Fruit fly (Drosophila melanogaster) whole organism, pupa: ENCODE measurements around the gene CG33229.

Experiments used
- CG10348 ChIP-seq: fragments of 200-800 bp; sonication (Bioruptor generic); IDR thresholded peaks from 2 replicates; pipeline ENCODE4 v1.3.6; 2022; ENCODE audit warnings: missing biosample characterization, missing genetic modification characterization
- CG13204 ChIP-seq: fragments of 200-800 bp; sonication (Bioruptor generic); optimal IDR thresholded peaks from 2 replicates; lab custom pipeline; 2018; ENCODE audit warnings: missing biosample characterization, mild to moderate bottlenecking, missing genetic modification characterization, moderate library complexity
- CG15710 ChIP-seq: fragments of 200-800 bp; sonication (Bioruptor generic); optimal IDR thresholded peaks from 2 replicates; lab custom pipeline; 2018; ENCODE audit warnings: missing biosample characterization, mild to moderate bottlenecking, missing genetic modification characterization, moderate library complexity
- CG4496 ChIP-seq: fragments of 200-800 bp; sonication (Bioruptor generic); IDR thresholded peaks from 3 replicates; pipeline ENCODE4 v1.3.6; 2022; ENCODE audit warnings: missing biosample characterization, missing genetic modification characterization
- CG8159 ChIP-seq: fragments of 200-800 bp; sonication (Bioruptor generic); optimal IDR thresholded peaks from 3 replicates; lab custom pipeline; 2018; ENCODE audit warnings: missing biosample characterization, mild to moderate bottlenecking, missing genetic modification characterization, moderate library complexity
- CG9948 ChIP-seq: fragments of 200-800 bp; sonication (Bioruptor generic); optimal IDR thresholded peaks from 2 replicates; lab custom pipeline; 2018; ENCODE audit warnings: missing biosample characterization, mild to moderate bottlenecking, missing genetic modification characterization, moderate library complexity
- D1 ChIP-seq: fragments of 200-800 bp; sonication (Bioruptor generic); optimal IDR thresholded peaks from 2 replicates; lab custom pipeline; 2018; ENCODE audit warnings: missing biosample characterization, mild to moderate bottlenecking, missing genetic modification characterization, moderate library complexity
- EcR ChIP-seq: fragments of 200-800 bp; sonication (Bioruptor generic); optimal IDR thresholded peaks from 3 replicates; lab custom pipeline; 2019; ENCODE audit warnings: missing biosample characterization, missing genetic modification characterization, mild to moderate bottlenecking, moderate library complexity, missing genetic modification reagents
- Snoo ChIP-seq: fragments of 200-800 bp; sonication (Bioruptor generic); optimal IDR thresholded peaks from 3 replicates; lab custom pipeline; 2017; ENCODE audit warnings: missing biosample characterization, mild to moderate bottlenecking, missing genetic modification characterization, inconsistent platforms
- fd96Ca ChIP-seq: fragments of 200-800 bp; sonication (Bioruptor generic); IDR thresholded peaks from 3 replicates; pipeline ENCODE4 v1.3.6; 2022; ENCODE audit warnings: missing biosample characterization, missing genetic modification characterization
- gl ChIP-seq: fragments of 200-800 bp; sonication (Bioruptor generic); optimal IDR thresholded peaks from 2 replicates; lab custom pipeline; 2018; ENCODE audit warnings: missing biosample characterization, mild to moderate bottlenecking, missing genetic modification characterization
- rn ChIP-seq: fragments of 200-800 bp; sonication (Bioruptor generic); IDR thresholded peaks from 2 replicates; pipeline ENCODE4 v1.3.6; 2022; ENCODE audit warnings: missing biosample characterization, missing genetic modification characterization

DNA sequence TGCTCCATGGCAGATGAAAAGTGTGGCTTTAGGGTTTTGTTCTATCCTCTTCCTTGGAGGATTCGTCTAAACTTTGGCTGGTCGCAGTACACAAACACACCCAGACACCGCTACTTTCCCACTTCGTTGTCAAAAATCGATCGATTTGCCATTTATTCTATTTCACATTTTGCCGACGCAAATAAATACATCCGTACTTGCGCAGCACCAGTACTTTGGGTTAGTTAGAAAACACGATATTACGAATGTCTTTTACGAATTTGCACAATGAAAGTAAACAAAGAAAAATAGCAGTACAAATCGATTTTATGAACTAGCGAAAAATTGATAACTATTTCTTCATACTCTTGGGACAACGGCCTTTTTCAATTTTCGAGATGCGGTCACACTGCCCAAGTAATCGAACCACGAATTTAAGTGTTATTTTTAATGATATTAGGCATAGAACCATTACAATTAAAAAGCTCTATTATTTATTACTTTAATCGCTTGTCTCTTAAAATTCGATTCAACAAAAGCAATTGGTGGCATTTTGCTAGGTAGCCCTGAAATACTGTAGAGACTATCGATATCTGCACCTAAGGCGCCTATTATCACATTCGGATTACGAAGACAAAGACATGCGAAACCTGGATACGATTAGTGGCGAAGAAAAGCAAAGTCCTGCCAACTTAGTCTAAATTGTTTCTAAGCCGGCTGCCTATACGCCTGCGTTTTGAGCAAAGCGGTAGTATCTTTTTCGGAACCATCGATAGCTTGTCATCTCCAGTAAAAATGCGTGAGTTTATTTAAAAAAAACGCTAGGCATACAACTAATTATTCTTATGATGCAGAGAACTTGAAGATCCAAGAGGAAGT, 34.2 kb downstream of the CG33229 start, which contains the start of the genes DIP2 and wac:
- TF ChIP-seq fd96Ca (peak; percentile 62; the same call in 2 of the 3 replicates), D1 (tag; lab: Kevin White, UChicago) (no peak), EcR (GFP tag; lab: Kevin White, UChicago) (peak; percentile 55), rn (GFP tag; lab: Robert Waterston, UW) (peak; percentile 40; the same call in 1 of the 2 replicates), gl (tag; lab: Kevin White, UChicago) (no peak), Snoo (peak; percentile 39), CG4496 (GFP tag; lab: Robert Waterston, UW) (no peak), CG9948 (tag; lab: Kevin White, UChicago) (no peak), CG8159 (no peak), CG13204 (no peak), CG15710 (tag; lab: Kevin White, UChicago) (peak; percentile 22), CG10348 (GFP tag; lab: Robert Waterston, UW) (no peak)
